Fruit fly (Drosophila melanogaster): ENCODE measurements around the gene Cyp12e1.

dm6 chr3R:10463548-10463947 lies 29.0 kb downstream of the Cyp12e1 start:
- TF ChIP-seq cnc (optimal IDR thresholded peaks at IDR 0.05) = no peak
- no peak for TF ChIP-seq kay (GFP tag; ENCODE audit: borderline replicate concordance)
- TF ChIP-seq tj (GFP tag; optimal IDR thresholded peaks at IDR 0.05) = no peak
- TF ChIP-seq toe (GFP tag; optimal IDR thresholded peaks at IDR 0.05) = no peak
